Fruit fly (Drosophila melanogaster) whole organism, embryonic: ENCODE results near the gene stg.

Experiments
- C15 ChIP-seq: fragments of 200-800 bp; sonication (Bioruptor generic); IDR thresholded peaks from 3 replicates; pipeline ENCODE4 v1.3.6; 2022; ENCODE audit warnings: missing biosample characterization, missing genetic modification characterization
- CG10321 ChIP-seq: fragments of 200-800 bp; sonication (Bioruptor generic); IDR thresholded peaks from 2 replicates; pipeline ENCODE4 v1.3.6; 2022; ENCODE audit warnings: missing biosample characterization, missing genetic modification characterization
- CG10431 ChIP-seq: fragments of 200-800 bp; sonication (Bioruptor generic); optimal IDR thresholded peaks from 3 replicates; lab custom pipeline; 2018; ENCODE audit warnings: missing biosample characterization, mild to moderate bottlenecking, missing genetic modification characterization
- CG10654 ChIP-seq: fragments of 200-800 bp; sonication (Bioruptor generic); optimal IDR thresholded peaks from 2 replicates; lab custom pipeline; 2016; ENCODE audit warnings: missing biosample characterization, missing genetic modification characterization
- CG11504 ChIP-seq: fragments of 200-800 bp; sonication (Bioruptor generic); optimal IDR thresholded peaks from 3 replicates; lab custom pipeline; 2019; ENCODE audit warnings: missing biosample characterization, mild to moderate bottlenecking, missing genetic modification characterization, moderate library complexity
- CG11723 ChIP-seq: fragments of 200-800 bp; sonication (Bioruptor generic); optimal IDR thresholded peaks from 2 replicates; lab custom pipeline; 2017; ENCODE audit warnings: missing biosample characterization, mild to moderate bottlenecking, missing genetic modification characterization
- CG12744 ChIP-seq: fragments of 200-800 bp; sonication (Bioruptor generic); optimal IDR thresholded peaks from 2 replicates; lab custom pipeline; 2016; ENCODE audit warnings: missing biosample characterization, missing genetic modification characterization
- CG14667 ChIP-seq: fragments of 200-800 bp; sonication (Bioruptor generic); IDR thresholded peaks from 2 replicates; pipeline ENCODE4 v1.3.6; 2022; ENCODE audit warnings: missing biosample characterization, missing genetic modification characterization
- CG16815 ChIP-seq: fragments of 200-800 bp; sonication (Bioruptor generic); optimal IDR thresholded peaks from 3 replicates; lab custom pipeline; 2017; ENCODE audit warnings: missing biosample characterization, mild to moderate bottlenecking, missing genetic modification characterization
- CG16863 ChIP-seq: fragments of 200-800 bp; sonication (Bioruptor generic); optimal IDR thresholded peaks from 3 replicates; lab custom pipeline; 2016; ENCODE audit warnings: missing biosample characterization, missing genetic modification characterization
- CG17829 ChIP-seq: fragments of 200-800 bp; optimal IDR thresholded peaks from 2 replicates; lab custom pipeline; 2019; ENCODE audit warnings: missing biosample characterization, mild to moderate bottlenecking, missing genetic modification characterization, moderate library complexity
- CG2129 ChIP-seq: fragments of 200-800 bp; sonication (Bioruptor generic); IDR thresholded peaks from 2 replicates; pipeline ENCODE4 v1.3.6; 2022; ENCODE audit warnings: missing biosample characterization, missing genetic modification characterization; ENCODE audit not compliant: partially characterized antibody
- CG2889 ChIP-seq: fragments of 200-800 bp; sonication (Bioruptor generic); IDR thresholded peaks from 3 replicates; pipeline ENCODE4 v1.3.6; 2022; ENCODE audit warnings: missing biosample characterization, missing genetic modification characterization
- CG4282 ChIP-seq: fragments of 200-800 bp; sonication (Bioruptor generic); optimal IDR thresholded peaks from 2 replicates; lab custom pipeline; 2016; ENCODE audit warnings: missing biosample characterization, missing genetic modification characterization
- CG4707 ChIP-seq: fragments of 200-800 bp; sonication (Bioruptor generic); optimal IDR thresholded peaks from 2 replicates; lab custom pipeline; 2018; ENCODE audit warnings: missing biosample characterization, mild to moderate bottlenecking, missing genetic modification characterization, moderate library complexity
- CG7786 ChIP-seq: fragments of 200-800 bp; sonication (Bioruptor generic); optimal IDR thresholded peaks from 2 replicates; lab custom pipeline; 2016; ENCODE audit warnings: missing biosample characterization, missing genetic modification characterization
- CG9727 ChIP-seq: fragments of 200-800 bp; sonication (Bioruptor generic); optimal IDR thresholded peaks from 3 replicates; lab custom pipeline; 2017; ENCODE audit warnings: missing biosample characterization, mild to moderate bottlenecking, missing genetic modification characterization
- Elba2 ChIP-seq: fragments of 200-800 bp; sonication (Bioruptor generic); optimal IDR thresholded peaks from 3 replicates; lab custom pipeline; 2016; ENCODE audit warnings: missing biosample characterization, missing genetic modification characterization
- Gsc ChIP-seq: fragments of 200-800 bp; sonication (Bioruptor generic); IDR thresholded peaks from 2 replicates; pipeline ENCODE4 v1.3.6; 2022; ENCODE audit warnings: missing biosample characterization, missing genetic modification characterization
- Gug ChIP-seq: fragments of 200-800 bp; sonication (Bioruptor generic); IDR thresholded peaks from 4 replicates; pipeline ENCODE4 v1.3.6; 2022; ENCODE audit warnings: missing biosample characterization, missing genetic modification characterization
- H2.0 ChIP-seq: fragments of 200-800 bp; sonication (Bioruptor generic); IDR thresholded peaks from 2 replicates; pipeline ENCODE4 v1.3.6; 2022; ENCODE audit warnings: missing biosample characterization, missing genetic modification characterization
- Lhr ChIP-seq: fragments of 200-800 bp; sonication (Bioruptor generic); optimal IDR thresholded peaks from 3 replicates; lab custom pipeline; 2017; ENCODE audit warnings: mild to moderate bottlenecking, missing biosample characterization, missing genetic modification reagents, missing genetic modification characterization
- MESR4 ChIP-seq: fragments of 200-800 bp; sonication (Bioruptor generic); optimal IDR thresholded peaks from 2 replicates; lab custom pipeline; 2018; ENCODE audit warnings: missing biosample characterization, mild to moderate bottlenecking, missing genetic modification characterization, moderate library complexity
- Meics ChIP-seq: fragments of 200-800 bp; sonication (Bioruptor generic); optimal IDR thresholded peaks from 2 replicates; lab custom pipeline; 2017; ENCODE audit warnings: missing biosample characterization, mild to moderate bottlenecking, missing genetic modification characterization
- Neu2 ChIP-seq: fragments of 200-800 bp; sonication (Bioruptor generic); optimal IDR thresholded peaks from 3 replicates; lab custom pipeline; 2016; ENCODE audit warnings: missing biosample characterization, missing genetic modification characterization, borderline replicate concordance
- Nf-YC ChIP-seq: fragments of 200-800 bp; optimal IDR thresholded peaks from 3 replicates; lab custom pipeline; 2019; ENCODE audit warnings: missing biosample characterization, mild to moderate bottlenecking, missing genetic modification characterization, moderate library complexity
- Oli ChIP-seq: fragments of 200-800 bp; sonication (Bioruptor generic); optimal IDR thresholded peaks from 2 replicates; lab custom pipeline; 2018; ENCODE audit warnings: missing biosample characterization, mild to moderate bottlenecking, missing genetic modification characterization, moderate library complexity
- Optix ChIP-seq: fragments of 200-800 bp; sonication (Bioruptor generic); IDR thresholded peaks from 3 replicates; pipeline ENCODE4 v1.3.6; 2022; ENCODE audit warnings: missing biosample characterization, missing genetic modification characterization
- Poxn ChIP-seq: fragments of 200-800 bp; sonication (Bioruptor generic); IDR thresholded peaks from 2 replicates; pipeline ENCODE4 v1.3.6; 2022; ENCODE audit warnings: missing biosample characterization, missing genetic modification characterization
- Spps ChIP-seq: fragments of 200-800 bp; sonication (Bioruptor generic); optimal IDR thresholded peaks from 2 replicates; lab custom pipeline; 2018; ENCODE audit warnings: missing biosample characterization, mild to moderate bottlenecking, missing genetic modification characterization
- Usf ChIP-seq: fragments of 200-800 bp; sonication (Bioruptor generic); optimal IDR thresholded peaks from 2 replicates; lab custom pipeline; 2017; ENCODE audit warnings: missing genotype, missing biosample characterization, missing genetic modification characterization
- Xrp1 ChIP-seq: fragments of 200-800 bp; sonication (Bioruptor generic); IDR thresholded peaks from 2 replicates; pipeline ENCODE4 v1.3.6; 2022; ENCODE audit warnings: missing biosample characterization, missing genetic modification characterization
- az2 ChIP-seq: fragments of 200-800 bp; sonication (Bioruptor generic); optimal IDR thresholded peaks from 3 replicates; lab custom pipeline; 2016; ENCODE audit warnings: missing biosample characterization, missing genetic modification characterization
- dmrt99B ChIP-seq: fragments of 200-800 bp; sonication (Bioruptor generic); optimal IDR thresholded peaks from 2 replicates; lab custom pipeline; 2018; ENCODE audit warnings: missing biosample characterization, mild to moderate bottlenecking, missing genetic modification characterization, moderate library complexity
- dysf ChIP-seq: fragments of 200-800 bp; sonication (Bioruptor generic); IDR thresholded peaks from 3 replicates; pipeline ENCODE4 v1.3.6; 2022; ENCODE audit warnings: missing biosample characterization, missing genetic modification characterization
- gsb-n ChIP-seq: fragments of 200-800 bp; sonication (Bioruptor generic); optimal IDR thresholded peaks from 3 replicates; lab custom pipeline; 2018; ENCODE audit warnings: missing biosample characterization, mild to moderate bottlenecking, missing genetic modification characterization
- her ChIP-seq: fragments of 200-800 bp; sonication (Bioruptor generic); optimal IDR thresholded peaks from 2 replicates; lab custom pipeline; 2016; ENCODE audit warnings: missing biosample characterization, missing genetic modification characterization
- klu ChIP-seq: fragments of 200-800 bp; sonication (Bioruptor generic); IDR thresholded peaks from 2 replicates; pipeline ENCODE4 v1.3.6; 2022; ENCODE audit warnings: missing biosample characterization, missing genetic modification characterization
- kni ChIP-seq: fragments of 200-800 bp; sonication (Bioruptor generic); optimal IDR thresholded peaks from 3 replicates; lab custom pipeline; 2017; ENCODE audit warnings: mild to moderate bottlenecking, missing biosample characterization, missing genetic modification reagents, missing genetic modification characterization
- lola ChIP-seq, 3 experiments: fragments of >200 bp in 2 of 3; fragments of 200-800 bp in 1 of 3; sonication (Bioruptor generic) in 1 of 3; optimal IDR thresholded peaks; 2 replicates each; lab custom pipeline; 2017 to 2019; ENCODE audit warnings: missing biosample characterization in 3 of 3, missing genetic modification characterization in 3 of 3, mild to moderate bottlenecking in 1 of 3, moderate library complexity in 1 of 3
- nom ChIP-seq: fragments of 200-800 bp; sonication (Bioruptor generic); optimal IDR thresholded peaks from 2 replicates; lab custom pipeline; 2017; ENCODE audit warnings: missing biosample characterization, missing genetic modification characterization, mild to moderate bottlenecking, moderate library complexity, missing genetic modification reagents
- pros ChIP-seq: fragments of 200-800 bp; sonication (Bioruptor generic); optimal IDR thresholded peaks from 3 replicates; lab custom pipeline; 2019; ENCODE audit warnings: missing biosample characterization, mild to moderate bottlenecking, missing genetic modification characterization, moderate library complexity
- pum ChIP-seq: fragments of 200-800 bp; sonication (Bioruptor generic); optimal IDR thresholded peaks from 2 replicates; lab custom pipeline; 2016; ENCODE audit warnings: missing biosample characterization, missing genetic modification characterization
- salm ChIP-seq: fragments of 200-800 bp; sonication (Bioruptor generic); optimal IDR thresholded peaks from 2 replicates; lab custom pipeline; 2018; ENCODE audit warnings: missing biosample characterization, mild to moderate bottlenecking, missing genetic modification characterization
- slou ChIP-seq: fragments of 200-800 bp; sonication (Bioruptor generic); optimal IDR thresholded peaks from 3 replicates; lab custom pipeline; 2016; ENCODE audit warnings: missing biosample characterization, missing genetic modification characterization
- tll ChIP-seq, 2 experiments: fragments of 200-800 bp in 1 of 2; fragments of >200 bp in 1 of 2; sonication (Bioruptor generic) in 1 of 2; optimal IDR thresholded peaks; 2 replicates each; lab custom pipeline; 2017 to 2019; ENCODE audit warnings: missing biosample characterization in 2 of 2, missing genetic modification characterization in 2 of 2, mild to moderate bottlenecking in 1 of 2, moderate library complexity in 1 of 2
- tx ChIP-seq: fragments of 200-800 bp; sonication (Bioruptor generic); optimal IDR thresholded peaks from 2 replicates; lab custom pipeline; 2016; ENCODE audit warnings: missing biosample characterization, missing genetic modification characterization
- vfl ChIP-seq: fragments of 200-800 bp; sonication (Bioruptor generic); optimal IDR thresholded peaks from 2 replicates; lab custom pipeline; 2016; ENCODE audit warnings: missing biosample characterization, missing genetic modification characterization
- wdn ChIP-seq: fragments of 200-800 bp; sonication (Bioruptor generic); IDR thresholded peaks from 2 replicates; pipeline ENCODE4 v1.3.6; 2022; ENCODE audit warnings: missing biosample characterization, missing genetic modification characterization

stg gene

DNA sequence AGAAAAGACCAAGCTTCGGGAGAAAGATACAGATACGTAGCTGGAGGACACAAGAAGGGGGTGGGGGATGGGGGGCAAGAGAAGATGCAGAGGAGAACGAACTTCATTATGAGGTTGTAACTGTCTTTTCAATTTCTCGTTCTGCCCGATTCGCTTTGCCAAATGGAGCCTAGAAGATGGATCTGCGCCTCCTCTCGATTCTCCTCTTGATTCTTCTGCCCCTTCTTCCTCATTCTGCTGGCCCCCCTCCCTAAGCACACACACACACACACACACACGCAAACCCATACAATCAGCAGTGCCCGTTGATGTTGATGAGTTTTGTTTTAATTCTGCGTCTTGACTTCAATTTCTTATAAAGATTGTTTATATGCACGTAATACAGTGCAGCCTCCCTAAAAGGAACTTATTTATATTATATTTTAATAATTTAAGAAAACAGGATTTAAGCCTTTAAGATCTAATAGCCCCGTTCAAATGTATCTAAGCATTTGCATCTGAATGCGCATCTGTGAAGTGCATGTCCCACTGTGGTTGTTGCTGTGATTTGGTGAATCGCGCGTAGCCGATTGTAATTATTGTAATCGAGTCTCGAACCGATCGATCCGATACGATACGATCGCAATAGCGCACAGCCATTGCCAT is 48.5 kb downstream of the stg start (continued):
- TF ChIP-seq dmrt99B (tag; lab: Kevin White, UChicago) (peak; percentile 73), Elba2 (no peak), nom (GFP tag; lab: Kevin White, UChicago) (peak; percentile 82), Gug (peak; percentile 72; the same call in 3 of the 4 replicates), CG4282 (GFP tag; lab: Kevin White, UChicago) (no peak), CG16863 (no peak), Neu2 (GFP tag; lab: Kevin White, UChicago) (no peak), Poxn (GFP tag; lab: Robert Waterston, UW) (no peak), salm (tag; lab: Kevin White, UChicago) (no peak), Lhr (no peak), CG2129 (GFP tag; lab: Robert Waterston, UW) (no peak), CG14667 (peak; percentile 75), pum (GFP tag; lab: Kevin White, UChicago) (no peak), klu (GFP tag; lab: Robert Waterston, UW) (0 out of 2 replicates have a peak, but pooled peaks have one; percentile 50), C15 (peak; percentile 14; the same call in 1 of the 3 replicates), CG12744 (GFP tag; lab: Kevin White, UChicago) (no peak), MESR4 (GFP tag; lab: Kevin White, UChicago) (no peak), Xrp1 (peak; percentile 75), CG11504 (peak; percentile 80), CG2889 (peak; percentile 24; the same call in 1 of the 3 replicates), CG10431 (GFP tag; lab: Kevin White, UChicago) (peak; percentile 34), kni (GFP tag; lab: Kevin White, UChicago) (no peak), CG16815 (peak; percentile 37), CG11723 (peak; percentile 24), Usf (peak; percentile 26), CG10654 (GFP tag; lab: Kevin White, UChicago) (peak; percentile 32), Optix (peak; percentile 28; the same call in 1 of the 3 replicates), her (no peak), Spps (no peak), slou (GFP tag; lab: Kevin White, UChicago) (no peak), CG17829 (tag; lab: Kevin White, UChicago) (peak; percentile 57), Meics (GFP tag; lab: Kevin White, UChicago) (peak; percentile 65), tll (GFP tag; optimal IDR thresholded peaks at IDR 0.05; lab: Kevin White, UChicago) (no peak), wdn (GFP tag; lab: Robert Waterston, UW) (peak; percentile 45; the same call in 1 of the 2 replicates), Nf-YC (peak; percentile 39), CG9727 (GFP tag; lab: Kevin White, UChicago) (peak; percentile 9), H2.0 (GFP tag; lab: Robert Waterston, UW) (peak; percentile 79), vfl (no peak), pros (GFP tag; lab: Kevin White, UChicago) (no peak), dysf (peak; percentile 83), az2 (GFP tag; lab: Kevin White, UChicago) (peak; percentile 38), lola (GFP tag; optimal IDR thresholded peaks at IDR 0.05; lab: Kevin White, UChicago) (peak in 1 of 3 experiments; percentile 14), CG7786 (GFP tag; lab: Kevin White, UChicago) (no peak), Oli (tag; lab: Kevin White, UChicago) (peak; percentile 67), tx (GFP tag; lab: Kevin White, UChicago) (no peak), CG10321 (GFP tag; lab: Robert Waterston, UW) (peak; percentile 26; the same call in 1 of the 2 replicates), CG4707 (GFP tag; lab: Kevin White, UChicago) (peak; percentile 43), Gsc (GFP tag; lab: Robert Waterston, UW) (0 out of 2 replicates have a peak, but pooled peaks have one; percentile 12), gsb-n (tag; lab: Kevin White, UChicago) (peak; percentile 42)
